Fruit fly (Drosophila melanogaster) whole organism, wandering third instar larva: ENCODE measurements around the gene CG11951.
A peak's percentile ranks its signal among the peaks of the same experiment; 100 is the strongest.

Source experiments
- Abd-B ChIP-seq: fragments of >200 bp; optimal IDR thresholded peaks from 2 replicates; lab custom pipeline; 2017; ENCODE audit warnings: missing biosample characterization, missing genetic modification characterization
- CG32264 ChIP-seq: fragments of 200-800 bp; sonication (Bioruptor generic); optimal IDR thresholded peaks from 2 replicates; lab custom pipeline; 2016; ENCODE audit warnings: missing biosample characterization, missing genetic modification characterization
- CG9705 ChIP-seq: fragments of 200-800 bp; sonication (Bioruptor generic); optimal IDR thresholded peaks from 2 replicates; lab custom pipeline; 2018; ENCODE audit warnings: missing biosample characterization, mild to moderate bottlenecking, missing genetic modification characterization
- CrebA ChIP-seq: fragments of 200-800 bp; sonication (Bioruptor generic); optimal IDR thresholded peaks from 2 replicates; lab custom pipeline; 2016; ENCODE audit warnings: missing biosample characterization, mild to moderate bottlenecking, missing genetic modification characterization, borderline replicate concordance
- Dfd ChIP-seq: fragments of >200 bp; optimal IDR thresholded peaks from 2 replicates; lab custom pipeline; 2017; ENCODE audit warnings: missing biosample characterization, missing genetic modification characterization
- Dif ChIP-seq: fragments of 200-275, 200-300 bp; sonication (Bioruptor generic); optimal IDR thresholded peaks from 2 replicates; lab custom pipeline; 2018; ENCODE audit warnings: missing biosample characterization, missing genetic modification characterization; ENCODE audit not compliant: partially characterized antibody
- GATAd ChIP-seq: sonication (Bioruptor generic); optimal IDR thresholded peaks from 2 replicates; lab custom pipeline; 2016; ENCODE audit warnings: missing biosample characterization, missing genetic modification characterization
- HLH106 ChIP-seq: fragments of 200-800 bp; optimal IDR thresholded peaks from 3 replicates; lab custom pipeline; 2019; ENCODE audit warnings: missing biosample characterization, mild to moderate bottlenecking, missing genetic modification characterization, moderate library complexity
- Hnf4 ChIP-seq: fragments of 200-800 bp; sonication (Bioruptor generic); optimal IDR thresholded peaks from 2 replicates; lab custom pipeline; 2016; ENCODE audit warnings: missing biosample characterization, mild to moderate bottlenecking, missing genetic modification characterization
- Hr78 ChIP-seq: fragments of >200 bp; optimal IDR thresholded peaks from 2 replicates; lab custom pipeline; 2017; ENCODE audit warnings: missing biosample characterization, missing genetic modification characterization
- Hr83 ChIP-seq: fragments of 200-300 bp; sonication (Bioruptor generic); optimal IDR thresholded peaks from 2 replicates; lab custom pipeline; 2016; ENCODE audit warnings: missing biosample characterization, mild to moderate bottlenecking, missing genetic modification characterization, moderate library complexity; ENCODE audit not compliant: poor library complexity, severe bottlenecking
- Jra ChIP-seq: sonication (Bioruptor generic); optimal IDR thresholded peaks from 2 replicates; lab custom pipeline; 2016; ENCODE audit warnings: missing biosample characterization, missing genetic modification characterization
- Mio ChIP-seq: sonication (Bioruptor generic); optimal IDR thresholded peaks from 2 replicates; lab custom pipeline; 2016; ENCODE audit warnings: missing biosample characterization, missing genetic modification characterization
- Myc ChIP-seq: fragments of >200 bp; optimal IDR thresholded peaks from 2 replicates; lab custom pipeline; 2017
- N ChIP-seq: fragments of >200 bp; optimal IDR thresholded peaks from 2 replicates; lab custom pipeline; 2018; ENCODE audit warnings: missing biosample characterization, missing external identifiers, missing genetic modification characterization
- OdsH ChIP-seq: fragments of 200-800 bp; sonication (Bioruptor generic); optimal IDR thresholded peaks from 2 replicates; lab custom pipeline; 2016; ENCODE audit warnings: missing biosample characterization, mild to moderate bottlenecking, missing genetic modification characterization
- Rel ChIP-seq, 2 experiments: fragments of 200-800 bp; sonication (Bioruptor generic) in 1 of 2; optimal IDR thresholded peaks; 2 replicates in 1 of 2; 3 replicates in 1 of 2; lab custom pipeline; 2016 to 2019; ENCODE audit warnings: mild to moderate bottlenecking in 2 of 2, missing biosample characterization in 2 of 2, missing genetic modification characterization in 2 of 2, moderate library complexity in 1 of 2
- Sp1 ChIP-seq: fragments of 200-800 bp; sonication (Bioruptor generic); optimal IDR thresholded peaks from 3 replicates; lab custom pipeline; 2019; ENCODE audit warnings: missing biosample characterization, mild to moderate bottlenecking, missing genetic modification characterization, moderate library complexity
- Vsx2 ChIP-seq: fragments of 200-300, 225-300 bp; sonication (Bioruptor generic); optimal IDR thresholded peaks from 2 replicates; lab custom pipeline; 2018; ENCODE audit warnings: missing biosample characterization, missing genetic modification characterization; ENCODE audit not compliant: partially characterized antibody
- br ChIP-seq: fragments of 200-800 bp; sonication (Bioruptor generic); optimal IDR thresholded peaks from 2 replicates; lab custom pipeline; 2016; ENCODE audit warnings: missing biosample characterization, missing genetic modification characterization
- brk ChIP-seq: fragments of 200-800 bp; sonication (Bioruptor generic); optimal IDR thresholded peaks from 2 replicates; lab custom pipeline; 2016; ENCODE audit warnings: missing biosample characterization, mild to moderate bottlenecking, missing genetic modification characterization
- dl ChIP-seq, 2 experiments: fragments of 175-275, 200-275 bp in 1 of 2; fragments of 200-275 bp in 1 of 2; sonication (Bioruptor generic); optimal IDR thresholded peaks; lab custom pipeline; 2018; ENCODE audit warnings: mild to moderate bottlenecking in 2 of 2, missing biosample characterization in 2 of 2, missing genetic modification characterization in 2 of 2, moderate library complexity in 2 of 2; ENCODE audit not compliant: partially characterized antibody in 2 of 2, insufficient read depth in 1 of 2
- dmrt93B ChIP-seq: fragments of 200-800 bp; sonication (Bioruptor generic); optimal IDR thresholded peaks from 2 replicates; lab custom pipeline; 2018; ENCODE audit warnings: missing biosample characterization, mild to moderate bottlenecking, missing genetic modification characterization
- dsf ChIP-seq: sonication (Bioruptor generic); optimal IDR thresholded peaks from 2 replicates; lab custom pipeline; 2016; ENCODE audit warnings: missing biosample characterization, missing genetic modification characterization, borderline replicate concordance
- ey ChIP-seq: fragments of 200-800 bp; sonication (Bioruptor generic); optimal IDR thresholded peaks from 2 replicates; lab custom pipeline; 2016; ENCODE audit warnings: missing biosample characterization, missing genetic modification characterization
- foxo ChIP-seq, 2 experiments: fragments of 200-800 bp; sonication (Bioruptor generic); optimal IDR thresholded peaks; 2 replicates in 1 of 2; 3 replicates in 1 of 2; lab custom pipeline; 2016 to 2017; ENCODE audit warnings: missing biosample characterization in 2 of 2, missing genetic modification characterization in 2 of 2
- fru ChIP-seq: fragments of 200-800 bp; sonication (Bioruptor generic); optimal IDR thresholded peaks from 3 replicates; lab custom pipeline; 2016; ENCODE audit warnings: missing biosample characterization, mild to moderate bottlenecking, missing genetic modification characterization
- h ChIP-seq: fragments of 200-800 bp; sonication (Bioruptor generic); optimal IDR thresholded peaks from 3 replicates; lab custom pipeline; 2016; ENCODE audit warnings: missing biosample characterization, mild to moderate bottlenecking, missing genetic modification characterization
- jim ChIP-seq: fragments of 175-275, 200-325 bp; sonication (Bioruptor generic); optimal IDR thresholded peaks from 2 replicates; lab custom pipeline; 2016; ENCODE audit warnings: missing biosample characterization, mild to moderate bottlenecking, missing genetic modification characterization
- lola ChIP-seq: fragments of >200 bp; optimal IDR thresholded peaks from 2 replicates; lab custom pipeline; 2017; ENCODE audit warnings: missing biosample characterization, missing genetic modification characterization
- pan ChIP-seq: fragments of >200 bp; optimal IDR thresholded peaks from 2 replicates; lab custom pipeline; 2017
- psq ChIP-seq: fragments of 200-800 bp; sonication (Bioruptor generic); optimal IDR thresholded peaks from 3 replicates; lab custom pipeline; 2017; ENCODE audit warnings: missing biosample characterization, mild to moderate bottlenecking, missing genetic modification characterization, moderate library complexity
- rgr ChIP-seq: fragments of 200-800 bp; sonication (Bioruptor generic); optimal IDR thresholded peaks from 3 replicates; lab custom pipeline; 2016; ENCODE audit warnings: missing biosample characterization, mild to moderate bottlenecking, missing genetic modification characterization
- sage ChIP-seq: fragments of 200-800 bp; sonication (Bioruptor generic); optimal IDR thresholded peaks from 2 replicates; lab custom pipeline; 2016; ENCODE audit warnings: missing biosample characterization, mild to moderate bottlenecking, missing genetic modification characterization
- sv ChIP-seq: fragments of 200-800 bp; sonication (Bioruptor generic); optimal IDR thresholded peaks from 3 replicates; lab custom pipeline; 2016; ENCODE audit warnings: missing biosample characterization, missing genetic modification characterization
- tai ChIP-seq: sonication (Bioruptor generic); optimal IDR thresholded peaks from 2 replicates; lab custom pipeline; 2016; ENCODE audit warnings: missing biosample characterization, missing genetic modification characterization
- usp ChIP-seq: fragments of >200 bp; optimal IDR thresholded peaks from 2 replicates; lab custom pipeline; 2017; ENCODE audit warnings: missing biosample characterization, missing genetic modification characterization
- woc ChIP-seq: sonication (Bioruptor generic); optimal IDR thresholded peaks from 2 replicates; lab custom pipeline; 2016; ENCODE audit warnings: missing biosample characterization, mild to moderate bottlenecking, missing genetic modification characterization

Gene CG11951

DNA sequence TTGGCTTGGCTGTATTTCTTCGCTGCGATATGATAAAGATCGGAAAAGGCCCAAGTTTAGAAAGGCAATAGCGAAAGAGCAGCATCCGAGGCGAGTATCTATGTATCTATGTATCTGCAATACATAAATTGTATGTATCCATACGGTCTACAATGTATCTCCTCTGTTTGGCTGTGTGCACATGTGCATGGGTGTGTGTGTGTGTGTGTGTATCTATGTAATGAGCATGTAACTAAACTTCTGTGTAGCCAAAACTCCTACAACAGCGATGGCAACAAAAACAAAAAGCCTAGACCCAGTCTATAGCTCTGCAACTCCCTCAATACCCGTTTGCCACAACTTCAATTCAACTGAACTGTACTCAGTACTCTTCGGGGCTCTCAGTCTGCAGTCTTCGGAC is 28.4 kb downstream of the CG11951 start:
- no peak for TF ChIP-seq rgr (GFP tag; lab: Kevin White, UChicago)
- no peak for TF ChIP-seq OdsH (GFP tag; lab: Kevin White, UChicago)
- no peak for TF ChIP-seq ey
- TF ChIP-seq sage (GFP tag; lab: Kevin White, UChicago) = no peak
- TF ChIP-seq Hr83 (GFP tag; lab: Kevin White, UChicago) = no peak
- peak; percentile 76 for TF ChIP-seq Dfd
- no peak for TF ChIP-seq usp

DNA sequence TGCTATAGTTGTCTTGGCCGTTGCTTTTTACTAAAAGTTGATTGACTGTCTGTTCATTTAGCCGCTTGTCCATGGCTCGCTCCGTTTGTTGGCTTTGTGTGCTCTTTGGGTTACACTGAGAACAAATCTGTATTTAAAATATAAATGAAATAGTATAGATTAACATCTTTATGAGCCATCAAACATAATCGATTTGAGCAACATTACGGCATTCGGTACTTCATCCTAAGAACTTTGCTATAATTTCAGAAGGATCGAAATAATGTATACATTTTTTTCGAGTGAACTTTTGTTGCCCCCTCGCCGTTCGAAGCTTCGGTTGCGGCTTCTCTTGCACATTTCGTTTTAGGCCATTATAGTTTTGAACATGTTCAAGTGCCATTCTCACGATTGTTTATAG is 30.5 kb downstream of the CG11951 start:
- TF ChIP-seq GATAd (no peak), Jra (GFP tag; lab: Kevin White, UChicago) (no peak), CG32264 (GFP tag; lab: Kevin White, UChicago) (no peak), woc (peak; percentile 11), lola (GFP tag; lab: Kevin White, UChicago) (no peak), dmrt93B (no peak), Sp1 (GFP tag; lab: Kevin White, UChicago) (peak; percentile 26), jim (GFP tag; lab: Kevin White, UChicago) (no peak), Dif (GFP tag; lab: Kevin White, UChicago) (no peak), brk (GFP tag; lab: Kevin White, UChicago) (no peak), pan (lab: Kevin White, UChicago) (no peak), Hnf4 (GFP tag; lab: Kevin White, UChicago) (peak; percentile 12), CrebA (GFP tag; lab: Kevin White, UChicago) (no peak), dl (GFP tag; optimal IDR thresholded peaks at IDR 0.05; lab: Kevin White, UChicago; ENCODE audit: insufficient read depth in 1 of 2, partially characterized antibody in 2 of 2) (no peak), OdsH (GFP tag; lab: Kevin White, UChicago) (no peak), usp (no peak), Hr83 (GFP tag; lab: Kevin White, UChicago) (no peak), ey (peak; percentile 37), rgr (GFP tag; lab: Kevin White, UChicago) (peak; percentile 40), Vsx2 (no peak), CG9705 (GFP tag; lab: Kevin White, UChicago) (no peak), N (GFP tag; lab: Kevin White, UChicago) (no peak), Rel (GFP tag; optimal IDR thresholded peaks at IDR 0.05; lab: Kevin White, UChicago) (no peak), Rel (tag; optimal IDR thresholded peaks at IDR 0.05; lab: Kevin White, UChicago) (no peak), tai (GFP tag; lab: Kevin White, UChicago) (no peak), br (peak; percentile 60), h (peak; percentile 45), Abd-B (GFP tag; lab: Kevin White, UChicago) (no peak), psq (GFP tag; lab: Kevin White, UChicago) (peak; percentile 5), dsf (GFP tag; lab: Kevin White, UChicago) (no peak), Mio (GFP tag; lab: Kevin White, UChicago) (no peak), foxo (GFP tag; optimal IDR thresholded peaks at IDR 0.05; lab: Kevin White, UChicago) (peak in 1 of 2 experiments; percentile 55), Hr78 (GFP tag; lab: Kevin White, UChicago) (no peak), Dfd (no peak), sv (GFP tag; lab: Kevin White, UChicago) (peak; percentile 6), HLH106 (peak; percentile 27), sage (GFP tag; lab: Kevin White, UChicago) (no peak), fru (peak; percentile 61), Myc (lab: Kevin White, UChicago) (no peak)

DNA sequence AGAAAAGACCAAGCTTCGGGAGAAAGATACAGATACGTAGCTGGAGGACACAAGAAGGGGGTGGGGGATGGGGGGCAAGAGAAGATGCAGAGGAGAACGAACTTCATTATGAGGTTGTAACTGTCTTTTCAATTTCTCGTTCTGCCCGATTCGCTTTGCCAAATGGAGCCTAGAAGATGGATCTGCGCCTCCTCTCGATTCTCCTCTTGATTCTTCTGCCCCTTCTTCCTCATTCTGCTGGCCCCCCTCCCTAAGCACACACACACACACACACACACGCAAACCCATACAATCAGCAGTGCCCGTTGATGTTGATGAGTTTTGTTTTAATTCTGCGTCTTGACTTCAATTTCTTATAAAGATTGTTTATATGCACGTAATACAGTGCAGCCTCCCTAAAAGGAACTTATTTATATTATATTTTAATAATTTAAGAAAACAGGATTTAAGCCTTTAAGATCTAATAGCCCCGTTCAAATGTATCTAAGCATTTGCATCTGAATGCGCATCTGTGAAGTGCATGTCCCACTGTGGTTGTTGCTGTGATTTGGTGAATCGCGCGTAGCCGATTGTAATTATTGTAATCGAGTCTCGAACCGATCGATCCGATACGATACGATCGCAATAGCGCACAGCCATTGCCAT is 31.4 kb downstream of the CG11951 start:
- TF ChIP-seq Rel (GFP tag; optimal IDR thresholded peaks at IDR 0.05; lab: Kevin White, UChicago) (no peak), Rel (tag; optimal IDR thresholded peaks at IDR 0.05; lab: Kevin White, UChicago) (peak; percentile 68), GATAd (no peak), jim (GFP tag; lab: Kevin White, UChicago) (no peak), tai (GFP tag; lab: Kevin White, UChicago) (no peak), Hnf4 (GFP tag; lab: Kevin White, UChicago) (peak; percentile 74), Myc (lab: Kevin White, UChicago) (no peak), sv (GFP tag; lab: Kevin White, UChicago) (no peak), HLH106 (peak; percentile 92), Dfd (peak; percentile 55), h (peak; percentile 87), lola (GFP tag; lab: Kevin White, UChicago) (no peak), Vsx2 (no peak), Jra (GFP tag; lab: Kevin White, UChicago) (peak; percentile 9), usp (no peak), CrebA (GFP tag; lab: Kevin White, UChicago) (no peak), Hr78 (GFP tag; lab: Kevin White, UChicago) (no peak), Dif (GFP tag; lab: Kevin White, UChicago) (no peak), Abd-B (GFP tag; lab: Kevin White, UChicago) (no peak), brk (GFP tag; lab: Kevin White, UChicago) (peak; percentile 52), pan (lab: Kevin White, UChicago) (no peak), rgr (GFP tag; lab: Kevin White, UChicago) (peak; percentile 80), dsf (GFP tag; lab: Kevin White, UChicago) (peak; percentile 42), OdsH (GFP tag; lab: Kevin White, UChicago) (peak; percentile 82), CG9705 (GFP tag; lab: Kevin White, UChicago) (peak; percentile 86), CG32264 (GFP tag; lab: Kevin White, UChicago) (no peak), psq (GFP tag; lab: Kevin White, UChicago) (peak; percentile 91), Sp1 (GFP tag; lab: Kevin White, UChicago) (peak; percentile 88), dl (GFP tag; optimal IDR thresholded peaks at IDR 0.05; lab: Kevin White, UChicago; ENCODE audit: insufficient read depth in 1 of 2, partially characterized antibody in 2 of 2) (peak in 1 of 2 experiments; percentile 18), fru (peak; percentile 80), br (peak; percentile 63), Mio (GFP tag; lab: Kevin White, UChicago) (no peak), Hr83 (GFP tag; lab: Kevin White, UChicago) (no peak), foxo (GFP tag; optimal IDR thresholded peaks at IDR 0.05; lab: Kevin White, UChicago) (peak in 1 of 2 experiments; percentile 85)
